Fruit fly (Drosophila melanogaster): ENCODE results near the gene Pvf3.

DNA sequence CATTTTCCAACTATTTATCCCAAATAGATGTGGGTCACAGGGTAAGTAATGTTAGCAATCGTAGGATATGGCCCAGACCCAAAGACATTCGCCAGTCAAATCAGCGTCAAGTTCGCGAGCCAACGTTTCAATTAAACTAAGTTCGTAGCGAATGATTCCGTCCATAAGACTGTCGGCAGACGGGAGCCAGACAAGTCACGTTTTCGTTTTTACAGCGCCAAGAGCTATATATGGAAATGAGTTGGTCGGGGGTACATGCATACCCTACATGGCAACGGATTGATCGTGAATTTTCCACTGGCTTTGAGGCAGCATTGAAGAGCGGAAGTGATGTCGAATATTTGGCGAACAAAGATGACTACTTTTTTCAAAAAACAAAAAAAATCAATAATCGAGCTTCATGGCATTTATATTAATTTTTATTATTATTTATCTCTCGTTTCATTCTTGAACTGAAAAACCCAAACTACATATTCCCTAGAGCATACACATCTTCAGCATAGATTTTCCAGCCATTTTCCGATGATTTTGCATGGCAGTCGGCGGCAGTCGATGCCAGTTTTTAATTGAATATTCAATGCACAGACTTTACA, 39.8 kb downstream of the Pvf3 start:
- TF ChIP-seq CG8319 (GFP tag; optimal IDR thresholded peaks at IDR 0.05) (no peak), Ets21C (GFP tag; optimal IDR thresholded peaks at IDR 0.05) (no peak), Gug (GFP tag; IDR thresholded peaks at IDR 0.05) (no peak), CG4318 (GFP tag; optimal IDR thresholded peaks at IDR 0.05) (peak; percentile 16), vri (GFP tag; optimal IDR thresholded peaks at IDR 0.05) (no peak), achi (GFP tag; optimal IDR thresholded peaks at IDR 0.05) (no peak), pdm3 (GFP tag; optimal IDR thresholded peaks at IDR 0.05) (no peak), CG16779 (tag; optimal IDR thresholded peaks at IDR 0.05) (no peak), CG6854 (GFP tag; optimal IDR thresholded peaks at IDR 0.05) (no peak), CG10631 (GFP tag; optimal IDR thresholded peaks at IDR 0.05) (no peak)
